Worm (Caenorhabditis elegans): ENCODE measurements around the gene C50C3.12.

- TF ChIP-seq aly-2 (tag; optimal IDR thresholded peaks at IDR 0.05) (no peak), ceh-82 (tag; optimal IDR thresholded peaks at IDR 0.05) (no peak), pqm-1 (tag; optimal IDR thresholded peaks at IDR 0.05) (no peak), unc-62 (GFP tag; optimal IDR thresholded peaks at IDR 0.05 in 1 of 2) (no peak), unc-62 (tag; optimal IDR thresholded peaks at IDR 0.05) (no peak), unc-39 (tag; optimal IDR thresholded peaks at IDR 0.05) (no peak), skn-1 (tag; optimal IDR thresholded peaks at IDR 0.05) (no peak), nhr-111 (GFP tag; optimal IDR thresholded peaks at IDR 0.05) (no peak), unc-130 (GFP tag; optimal IDR thresholded peaks at IDR 0.05) (no peak), lin-15B (tag; optimal IDR thresholded peaks at IDR 0.05) (no peak), nhr-237 (tag; optimal IDR thresholded peaks at IDR 0.05) (no peak), dmd-8 (GFP tag; IDR thresholded peaks at IDR 0.05) (no peak), hlh-30 (tag; optimal IDR thresholded peaks at IDR 0.05; ENCODE audit: insufficient read depth) (no peak), nhr-77 (tag; optimal IDR thresholded peaks at IDR 0.05) (no peak), dpl-1 (GFP tag; optimal IDR thresholded peaks at IDR 0.05) (no peak)
Observed at ce11 chrIII:8163283-8163682, 13.1 kb upstream of the C50C3.12 start, which contains the start of gene bath-42.

All from whole organism, L4 larva.